Worm (Caenorhabditis elegans): Measurements from ENCODE around the gene ulp-2.

ce11 chrII:4955353-4955752 is 4.3 kb downstream of the ulp-2 start, which contains the start of gene pbs-3:
- TF ChIP-seq F22D6.2 (tag; optimal IDR thresholded peaks at IDR 0.05) (no peak), bed-1 (GFP tag; IDR thresholded peaks at IDR 0.05) (no peak), zim-3 (tag; optimal IDR thresholded peaks at IDR 0.05) (no peak), lin-40 (tag; optimal IDR thresholded peaks at IDR 0.05) (no peak), lin-26 (GFP tag; IDR thresholded peaks at IDR 0.05) (no peak), T07F8.4 (tag; optimal IDR thresholded peaks at IDR 0.05) (no peak)
